Fruit fly (Drosophila melanogaster) whole organism: ENCODE data around the gene GC.

Experiments used
- CG8478 ChIP-seq: fragments of >200 bp; optimal IDR thresholded peaks from 2 replicates; lab custom pipeline; 2018; ENCODE audit warnings: inconsistent platforms
- Dll ChIP-seq: fragments of >200 bp; optimal IDR thresholded peaks from 2 replicates; lab custom pipeline; 2017
- EcR ChIP-seq, 2 experiments: fragments of >200 bp; optimal IDR thresholded peaks; 2 replicates each; lab custom pipeline; 2017; ENCODE audit warnings: missing biosample characterization in 2 of 2, missing genetic modification characterization in 2 of 2, missing genetic modification reagents in 2 of 2
- pan ChIP-seq: fragments of >200 bp; optimal IDR thresholded peaks from 2 replicates; lab custom pipeline; 2017
- psq ChIP-seq: fragments of >200 bp; optimal IDR thresholded peaks from 2 replicates; lab custom pipeline; 2017
- usp ChIP-seq: fragments of >200 bp; optimal IDR thresholded peaks from 2 replicates; lab custom pipeline; 2017; ENCODE audit warnings: missing biosample characterization, missing genetic modification characterization, mixed read lengths

Gene GC

dm6 chr3L:1629064-1629777 is at the start of gene GC:
Gene GC, minus strand, starts transcription at chr3L:1629301.
- TF ChIP-seq usp, result no peak
- no peak for TF ChIP-seq CG8478
- no peak for TF ChIP-seq pan (lab: Kevin White, UChicago)
- no peak for TF ChIP-seq psq (lab: Kevin White, UChicago)
- TF ChIP-seq Dll (lab: Kevin White, UChicago), result no peak
- TF ChIP-seq EcR (GFP tag; optimal IDR thresholded peaks at IDR 0.05; lab: Kevin White, UChicago), result no peak

DNA sequence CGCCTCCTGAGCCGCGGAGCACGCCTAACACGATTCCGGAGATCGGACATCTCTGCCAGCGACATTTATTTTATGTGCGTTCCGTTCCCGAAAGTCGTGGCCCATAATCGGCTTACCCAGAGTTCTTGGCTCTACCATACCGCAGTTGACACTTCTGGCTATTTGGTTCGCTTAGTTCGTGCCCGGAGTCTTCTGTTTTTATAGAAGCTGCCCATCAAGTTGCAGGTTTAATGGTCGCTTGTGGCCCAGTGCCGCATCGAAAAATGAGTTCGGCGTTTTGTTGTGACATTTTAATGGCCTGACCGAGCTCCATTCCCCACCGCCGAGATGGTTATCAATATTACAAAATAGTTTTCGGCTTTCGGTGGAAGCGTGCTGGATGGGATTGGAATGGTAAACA is 47.1 kb upstream of the GC start:
- TF ChIP-seq Dll (lab: Kevin White, UChicago) (no peak), psq (lab: Kevin White, UChicago) (no peak), usp (no peak), EcR (GFP tag; optimal IDR thresholded peaks at IDR 0.05; lab: Kevin White, UChicago) (no peak), pan (lab: Kevin White, UChicago) (no peak), CG8478 (no peak)

- no peak for TF ChIP-seq EcR (GFP tag; optimal IDR thresholded peaks at IDR 0.05; lab: Kevin White, UChicago)
- no peak for TF ChIP-seq pan (lab: Kevin White, UChicago)
- TF ChIP-seq usp, result no peak
- TF ChIP-seq CG8478, result no peak
- no peak for TF ChIP-seq psq (lab: Kevin White, UChicago)
- TF ChIP-seq Dll (lab: Kevin White, UChicago), result no peak
These were observed 46.1 kb upstream of the GC start for dm6 chr3L:1675242-1675641.

DNA sequence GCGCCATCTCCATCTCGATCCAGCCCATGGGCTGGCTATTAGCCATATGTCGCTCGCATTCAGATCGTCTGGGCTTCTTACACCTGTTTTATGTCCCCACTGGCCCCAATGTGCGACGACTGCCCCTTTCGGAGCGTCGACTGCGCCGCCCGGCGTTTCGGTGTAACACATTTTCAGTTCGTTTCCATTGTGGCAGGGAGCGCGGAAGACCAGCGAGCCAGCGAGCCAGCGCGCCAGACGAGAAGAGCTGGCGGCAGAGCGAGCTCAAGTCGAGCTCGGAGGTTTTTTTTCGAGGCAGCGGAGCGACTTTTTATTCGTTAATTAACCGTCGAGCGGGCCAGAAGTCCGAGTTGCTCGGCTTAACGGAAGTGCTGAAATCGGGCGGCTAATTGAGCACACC is 45.3 kb upstream of the GC start, which contains the start of gene CG7991:
CG7991 (plus strand) TSS at position 329 of the 400 bp plus-strand sequence.
- TF ChIP-seq CG8478, result no peak
- TF ChIP-seq Dll (lab: Kevin White, UChicago), result no peak
- TF ChIP-seq pan (lab: Kevin White, UChicago), result no peak
- TF ChIP-seq EcR (GFP tag; optimal IDR thresholded peaks at IDR 0.05; lab: Kevin White, UChicago), result no peak
- no peak for TF ChIP-seq usp
- TF ChIP-seq psq (lab: Kevin White, UChicago), result no peak

- no peak for TF ChIP-seq psq (lab: Kevin White, UChicago)
- TF ChIP-seq pan (lab: Kevin White, UChicago), result no peak
- TF ChIP-seq CG8478, result no peak
- TF ChIP-seq usp, result no peak
- no peak for TF ChIP-seq Dll (lab: Kevin White, UChicago)
- no peak for TF ChIP-seq EcR (GFP tag; optimal IDR thresholded peaks at IDR 0.05; lab: Kevin White, UChicago)
These were observed 43.5 kb upstream of the GC start, which contains the start of gene CG13930 for dm6 chr3L:1672627-1673026. Gene CG13930, minus strand, starts transcription at chr3L:1672727.

DNA sequence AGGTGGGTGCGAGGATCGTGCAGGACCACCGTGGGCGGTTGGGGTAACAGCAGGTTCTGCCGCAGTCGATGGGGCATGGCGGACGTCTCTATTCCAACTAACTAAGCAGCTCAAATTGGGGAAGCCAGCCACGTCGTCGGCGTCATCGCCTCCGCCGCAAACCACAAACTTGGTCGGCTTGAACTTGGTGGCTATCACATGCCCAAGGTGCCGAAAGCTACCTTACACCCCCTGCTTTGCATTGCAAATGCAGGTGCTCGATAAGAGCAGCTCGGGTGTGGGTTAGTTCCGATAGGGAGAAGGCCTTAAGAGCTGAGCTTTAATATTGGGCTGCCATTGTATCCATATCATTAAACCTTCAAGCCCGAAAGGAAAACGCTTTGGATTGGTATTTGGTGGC is 40.9 kb upstream of the GC start, which contains the start of gene RabX5:
RabX5 (minus strand) TSS at position 101 of the 400 bp plus-strand sequence.
- TF ChIP-seq pan (lab: Kevin White, UChicago) (no peak), CG8478 (no peak), Dll (lab: Kevin White, UChicago) (no peak), psq (lab: Kevin White, UChicago) (no peak), usp (no peak), EcR (GFP tag; optimal IDR thresholded peaks at IDR 0.05; lab: Kevin White, UChicago) (no peak)

DNA sequence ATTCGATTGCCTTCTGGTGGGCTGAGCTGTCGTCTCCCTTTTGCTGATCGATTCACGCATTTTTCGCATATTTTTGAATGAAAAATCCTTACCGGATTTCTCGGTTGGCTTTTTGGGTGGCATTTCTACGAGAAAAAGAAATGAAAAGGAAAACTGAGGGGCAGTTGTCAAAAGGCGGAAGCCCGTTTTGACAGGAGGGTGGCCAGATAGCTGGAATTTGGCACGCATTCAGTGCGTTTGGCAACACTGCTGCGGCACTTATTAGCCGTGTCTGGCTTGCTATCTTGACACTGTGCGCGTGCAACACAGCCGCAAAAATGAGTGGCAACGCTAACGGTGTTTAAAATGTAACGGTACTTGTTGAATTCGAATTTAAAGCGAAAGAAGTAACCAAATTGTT is 39.4 kb upstream of the GC start, which contains the start of gene RpL23A:
RpL23A (minus strand) TSS at position 151 of the 400 bp plus-strand sequence.
- TF ChIP-seq CG8478 (no peak), Dll (lab: Kevin White, UChicago) (no peak), usp (no peak), psq (lab: Kevin White, UChicago) (no peak), pan (lab: Kevin White, UChicago) (no peak), EcR (GFP tag; optimal IDR thresholded peaks at IDR 0.05; lab: Kevin White, UChicago) (no peak)

- TF ChIP-seq CG8478 (no peak), Dll (lab: Kevin White, UChicago) (no peak)
These were observed 38.3 kb upstream of the GC start for dm6 chr3L:1667423-1667822.

DNA sequence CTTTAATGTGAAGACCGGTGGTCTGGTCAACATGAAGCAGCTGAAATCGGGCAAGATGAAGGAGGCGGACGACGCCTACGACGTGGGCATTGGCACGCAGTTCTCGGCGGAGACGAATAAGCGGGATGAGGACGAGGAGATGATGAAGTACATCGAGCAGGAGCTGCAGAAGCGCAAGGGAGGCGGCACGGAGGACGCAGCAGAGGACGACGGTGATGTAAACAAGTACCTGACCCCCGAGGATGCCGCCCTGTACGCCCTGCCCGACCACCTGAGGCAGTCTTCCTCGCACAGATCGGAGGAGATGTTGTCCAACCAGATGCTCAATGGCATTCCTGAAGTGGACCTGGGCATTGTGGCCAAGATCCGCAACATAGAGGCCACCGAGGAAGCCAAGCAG is 36.4 kb upstream of the GC start:
- TF ChIP-seq psq (lab: Kevin White, UChicago) (no peak), usp (no peak), Dll (lab: Kevin White, UChicago) (no peak), pan (lab: Kevin White, UChicago) (no peak), EcR (GFP tag; optimal IDR thresholded peaks at IDR 0.05; lab: Kevin White, UChicago) (no peak), CG8478 (no peak)

DNA sequence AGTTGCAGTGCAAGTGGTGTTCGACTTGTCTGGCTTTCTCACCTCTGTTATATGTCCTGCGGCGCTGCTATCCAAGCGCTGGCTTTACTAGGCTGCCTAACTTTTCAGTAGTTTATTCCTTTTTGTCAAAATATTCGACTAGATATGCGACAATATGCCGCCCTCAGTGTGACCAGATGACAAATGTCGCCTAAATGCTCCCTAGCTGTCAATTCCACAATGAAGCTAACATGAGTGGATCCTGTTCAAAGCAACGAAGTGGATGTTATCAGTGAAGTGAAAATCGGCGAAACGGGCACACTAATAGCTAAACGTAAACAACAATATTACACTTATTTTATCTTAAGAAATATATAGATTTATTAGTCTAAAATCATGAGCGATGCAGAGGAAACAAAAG is 35.8 kb upstream of the GC start, which contains the start of the genes Srrm234 and CG7974:
Srrm234 (minus strand) TSS at position 189 of the 400 bp plus-strand sequence.
CG7974 (plus strand) TSS at position 263 of the 400 bp plus-strand sequence.
- TF ChIP-seq usp (no peak), CG8478 (no peak), EcR (GFP tag; optimal IDR thresholded peaks at IDR 0.05; lab: Kevin White, UChicago) (no peak), pan (lab: Kevin White, UChicago) (no peak), Dll (lab: Kevin White, UChicago) (no peak), psq (lab: Kevin White, UChicago) (no peak)

dm6 chr3L:1664205-1664604 is 35.1 kb upstream of the GC start:
- TF ChIP-seq usp (no peak), pan (lab: Kevin White, UChicago) (no peak), CG8478 (no peak)

dm6 chr3L:1663531-1663930 is 34.4 kb upstream of the GC start:
- TF ChIP-seq EcR (GFP tag; optimal IDR thresholded peaks at IDR 0.05; lab: Kevin White, UChicago) (no peak), pan (lab: Kevin White, UChicago) (no peak), Dll (lab: Kevin White, UChicago) (no peak), usp (no peak), CG8478 (no peak), psq (lab: Kevin White, UChicago) (no peak)
